Worm (Caenorhabditis elegans) whole organism, mixed stage, embryonic: ENCODE measurements around the gene clec-229.

Source experiments
- ces-1 ChIP-seq: fragments of 150-350 bp; optimal IDR thresholded peaks from 2 replicates; lab custom pipeline; 2014; ENCODE audit warnings: missing biosample characterization, missing genetic modification reagents, missing genetic modification characterization
- flh-1 ChIP-seq: fragments of 200-800 bp; sonication (Bioruptor generic); optimal IDR thresholded peaks from 2 replicates; lab custom pipeline; 2018; ENCODE audit warnings: mild to moderate bottlenecking, missing genetic modification characterization, moderate library complexity, missing compliant biosample characterization
- lin-32 ChIP-seq: fragments of 200-800 bp; sonication (Bioruptor generic); optimal IDR thresholded peaks from 2 replicates; lab custom pipeline; 2018; ENCODE audit warnings: mild to moderate bottlenecking, missing genetic modification characterization, missing compliant biosample characterization
- lsy-2 ChIP-seq: fragments of 150-350 bp; optimal IDR thresholded peaks from 2 replicates; lab custom pipeline; 2014; ENCODE audit warnings: missing biosample characterization, missing genetic modification characterization
- mab-5 ChIP-seq: fragments of 150-350 bp; optimal IDR thresholded peaks from 2 replicates; lab custom pipeline; 2014; ENCODE audit warnings: missing biosample characterization, missing genetic modification characterization
- nhr-12 ChIP-seq: fragments of 150-350 bp; optimal IDR thresholded peaks from 2 replicates; lab custom pipeline; 2014; ENCODE audit warnings: missing biosample characterization, missing genetic modification characterization
- nhr-28 ChIP-seq: fragments of 150-350 bp; optimal IDR thresholded peaks from 2 replicates; lab custom pipeline; 2014; ENCODE audit warnings: missing biosample characterization, missing genetic modification characterization
- pha-4 ChIP-seq: fragments of 150-350 bp; optimal IDR thresholded peaks from 2 replicates; lab custom pipeline; 2018; ENCODE audit warnings: missing biosample characterization, missing genetic modification reagents, missing genetic modification characterization
- sptf-1 ChIP-seq: sonication (generic microtip); optimal IDR thresholded peaks from 2 replicates; lab custom pipeline; 2017; ENCODE audit warnings: mild to moderate bottlenecking, missing genetic modification characterization, moderate library complexity, missing compliant biosample characterization
- unc-39 ChIP-seq: fragments of 150-350 bp; optimal IDR thresholded peaks from 2 replicates; lab custom pipeline; 2014; ENCODE audit warnings: missing biosample characterization, missing genetic modification characterization

- TF ChIP-seq lin-32 (no peak), pha-4 (no peak), flh-1 (GFP tag; lab: Kevin White, UChicago) (no peak), nhr-28 (tag; lab: Kevin White, UChicago) (no peak), sptf-1 (tag; lab: Kevin White, UChicago) (no peak), lsy-2 (tag; lab: Kevin White, UChicago) (no peak), unc-39 (no peak), ces-1 (GFP tag; lab: Kevin White, UChicago) (no peak), mab-5 (tag; lab: Kevin White, UChicago) (no peak), nhr-12 (tag; lab: Kevin White, UChicago) (no peak)
These were observed 43.4 kb upstream of the clec-229 start, which contains the start of gene str-102 for ce11 chrV:15384733-15385132.
